Worm (Caenorhabditis elegans) whole organism, young adult: ENCODE data around the gene gcy-32.
A peak's percentile ranks its signal among the peaks of the same experiment; 100 is the strongest.

Experiments
- B0261.1 ChIP-seq: sonication (generic microtip); optimal IDR thresholded peaks from 2 replicates; lab custom pipeline; 2016; ENCODE audit warnings: mild to moderate bottlenecking, missing genetic modification characterization, moderate library complexity, missing compliant biosample characterization
- B0336.3 ChIP-seq: fragments of 200-800 bp; sonication (Bioruptor generic); IDR thresholded peaks from 2 replicates; pipeline ENCODE4 v1.3.6; 2022; ENCODE audit warnings: missing genetic modification characterization, missing compliant biosample characterization
- F10E7.11 ChIP-seq: sonication (generic microtip); optimal IDR thresholded peaks from 2 replicates; lab custom pipeline; 2017; ENCODE audit warnings: mild to moderate bottlenecking, missing genetic modification characterization, moderate library complexity, missing compliant biosample characterization
- F22D6.2 ChIP-seq: sonication (generic microtip); optimal IDR thresholded peaks from 2 replicates; lab custom pipeline; 2016; ENCODE audit warnings: mild to moderate bottlenecking, missing genetic modification characterization, missing compliant biosample characterization
- F23B12.7 ChIP-seq: sonication (generic microtip); optimal IDR thresholded peaks from 2 replicates; lab custom pipeline; 2017; ENCODE audit warnings: missing genetic modification characterization, mild to moderate bottlenecking, missing compliant biosample characterization, antibody characterized with exemption, moderate library complexity; ENCODE audit not compliant: insufficient read depth
- F33H1.4 ChIP-seq: fragments of 200-800 bp; sonication (Bioruptor generic); IDR thresholded peaks from 2 replicates; pipeline ENCODE4 v1.3.6; 2022; ENCODE audit warnings: missing genetic modification reagents, missing genetic modification characterization, missing compliant biosample characterization
- F37B4.10 ChIP-seq: fragments of 200-800 bp; sonication (Bioruptor generic); IDR thresholded peaks from 2 replicates; pipeline ENCODE4 v1.3.6; 2022; ENCODE audit warnings: missing genetic modification characterization, missing compliant biosample characterization
- F52B5.7 ChIP-seq: sonication (generic microtip); optimal IDR thresholded peaks from 2 replicates; lab custom pipeline; 2016; ENCODE audit warnings: mild to moderate bottlenecking, missing genetic modification characterization, missing compliant biosample characterization
- F57C9.4 ChIP-seq: sonication (generic microtip); optimal IDR thresholded peaks from 2 replicates; lab custom pipeline; 2017; ENCODE audit warnings: mild to moderate bottlenecking, missing genetic modification characterization, missing compliant biosample characterization
- K11D2.4 ChIP-seq: fragments of 200-800 bp; sonication (Bioruptor generic); IDR thresholded peaks from 2 replicates; pipeline ENCODE4 v1.3.6; 2022; ENCODE audit warnings: missing genetic modification reagents, missing genetic modification characterization, missing compliant biosample characterization
- T26A5.8 ChIP-seq: sonication (generic microtip); optimal IDR thresholded peaks from 2 replicates; lab custom pipeline; 2016; ENCODE audit warnings: missing genetic modification characterization, missing compliant biosample characterization
- Y53G8AR.9 ChIP-seq: fragments of 200-800 bp; sonication (Bioruptor generic); conservative IDR thresholded peaks from 2 replicates; pipeline ENCODE4 v1.3.6; 2022; ENCODE audit warnings: missing genetic modification reagents, missing genetic modification characterization, missing compliant biosample characterization
- Y56A3A.18 ChIP-seq: fragments of 200-800 bp; sonication (Bioruptor generic); IDR thresholded peaks from 2 replicates; pipeline ENCODE4 v1.3.6; 2022; ENCODE audit warnings: missing genetic modification reagents, missing genetic modification characterization, missing compliant biosample characterization
- Y67H2A.10 ChIP-seq: fragments of 200-800 bp; sonication (Bioruptor generic); conservative IDR thresholded peaks from 2 replicates; pipeline ENCODE4 v1.3.6; 2022; ENCODE audit warnings: missing genetic modification reagents, missing genetic modification characterization, missing compliant biosample characterization
- aptf-3 ChIP-seq: fragments of 200-800 bp; sonication (Bioruptor generic); IDR thresholded peaks from 2 replicates; pipeline ENCODE4 v1.3.6; 2022; ENCODE audit warnings: missing genetic modification characterization, missing compliant biosample characterization
- atf-7 ChIP-seq: sonication (generic microtip); optimal IDR thresholded peaks from 2 replicates; lab custom pipeline; 2017; ENCODE audit warnings: mild to moderate bottlenecking, missing genetic modification characterization, missing compliant biosample characterization
- attf-3 ChIP-seq: fragments of 200-800 bp; sonication (Bioruptor generic); conservative IDR thresholded peaks from 2 replicates; pipeline ENCODE4 v1.3.6; 2022; ENCODE audit warnings: missing genetic modification reagents, missing genetic modification characterization, missing compliant biosample characterization
- cebp-1 ChIP-seq, 2 experiments: fragments of 200-800 bp in 1 of 2; sonication (Bioruptor generic) in 1 of 2; sonication (generic microtip) in 1 of 2; IDR thresholded peaks in 1 of 2; optimal IDR thresholded peaks in 1 of 2; 2 replicates each; pipeline versions ENCODE4 v1.3.6 to Lab custom; 2017 to 2022; ENCODE audit warnings: missing compliant biosample characterization in 2 of 2, missing genetic modification characterization in 2 of 2, mild to moderate bottlenecking in 1 of 2, missing genetic modification reagents in 1 of 2, moderate library complexity in 1 of 2
- ceh-100 ChIP-seq: fragments of 200-800 bp; sonication (Bioruptor generic); IDR thresholded peaks from 2 replicates; pipeline ENCODE4 v1.3.6; 2022; ENCODE audit warnings: missing genetic modification reagents, missing genetic modification characterization, missing compliant biosample characterization
- ceh-27 ChIP-seq: fragments of 200-800 bp; sonication (Bioruptor generic); optimal IDR thresholded peaks from 2 replicates; lab custom pipeline; 2018; ENCODE audit warnings: mild to moderate bottlenecking, missing genetic modification characterization, moderate library complexity, missing compliant biosample characterization
- ceh-40 ChIP-seq: fragments of 200-800 bp; sonication (Bioruptor generic); IDR thresholded peaks from 2 replicates; pipeline ENCODE4 v1.3.6; 2022; ENCODE audit warnings: missing genetic modification characterization, missing compliant biosample characterization
- ceh-58 ChIP-seq: fragments of 200-800 bp; sonication (Bioruptor generic); IDR thresholded peaks from 2 replicates; pipeline ENCODE4 v1.3.6; 2022; ENCODE audit warnings: missing genetic modification characterization, missing compliant biosample characterization
- die-1 ChIP-seq: sonication (generic microtip); optimal IDR thresholded peaks from 2 replicates; lab custom pipeline; 2016; ENCODE audit warnings: missing genotype, mild to moderate bottlenecking, missing genetic modification characterization, missing compliant biosample characterization
- dpl-1 ChIP-seq: fragments of 150-350 bp; optimal IDR thresholded peaks from 2 replicates; lab custom pipeline; 2014; ENCODE audit warnings: missing biosample characterization, missing genetic modification reagents, missing genetic modification characterization
- egl-44 ChIP-seq: fragments of 200-800 bp; sonication (Bioruptor generic); IDR thresholded peaks from 2 replicates; pipeline ENCODE4 v1.3.6; 2022; ENCODE audit warnings: missing genetic modification reagents, missing genetic modification characterization, missing compliant biosample characterization
- him-1 ChIP-seq: sonication (generic microtip); optimal IDR thresholded peaks from 2 replicates; lab custom pipeline; 2016; ENCODE audit warnings: missing genotype, missing genetic modification reagents, missing genetic modification characterization, missing compliant biosample characterization
- hlh-12 ChIP-seq: sonication (generic microtip); optimal IDR thresholded peaks from 2 replicates; lab custom pipeline; 2016; ENCODE audit warnings: missing genetic modification characterization, missing compliant biosample characterization
- hsf-1 ChIP-seq: fragments of 200-800 bp; sonication (Bioruptor generic); IDR thresholded peaks from 2 replicates; pipeline ENCODE4 v1.3.6; 2022; ENCODE audit warnings: missing genetic modification reagents, missing genetic modification characterization, missing compliant biosample characterization
- lag-1 ChIP-seq: fragments of 200-800 bp; sonication (Bioruptor generic); IDR thresholded peaks from 2 replicates; pipeline ENCODE4 v1.3.6; 2022; ENCODE audit warnings: missing genetic modification reagents, missing genetic modification characterization, missing compliant biosample characterization
- lin-40 ChIP-seq: sonication (generic microtip); optimal IDR thresholded peaks from 2 replicates; lab custom pipeline; 2016; ENCODE audit warnings: missing genetic modification characterization, mild to moderate bottlenecking, missing compliant biosample characterization, missing genotype, missing genetic modification reagents
- madf-10 ChIP-seq: sonication (generic microtip); optimal IDR thresholded peaks from 2 replicates; lab custom pipeline; 2016; ENCODE audit warnings: mild to moderate bottlenecking, missing genetic modification characterization, missing compliant biosample characterization
- madf-8 ChIP-seq: fragments of 200-800 bp; sonication (Bioruptor generic); conservative IDR thresholded peaks from 2 replicates; pipeline ENCODE4 v1.3.6; 2022; ENCODE audit warnings: missing genetic modification reagents, missing genetic modification characterization, missing compliant biosample characterization
- mcd-1 ChIP-seq: fragments of 200-800 bp; sonication (Bioruptor generic); IDR thresholded peaks from 2 replicates; pipeline ENCODE4 v1.3.6; 2022; ENCODE audit warnings: missing genetic modification reagents, missing genetic modification characterization, missing compliant biosample characterization
- mel-28 ChIP-seq: sonication (generic microtip); optimal IDR thresholded peaks from 2 replicates; lab custom pipeline; 2016; ENCODE audit warnings: borderline replicate concordance, mild to moderate bottlenecking, missing genetic modification characterization, missing compliant biosample characterization
- nhr-120 ChIP-seq: fragments of 200-800 bp; sonication (Bioruptor generic); IDR thresholded peaks from 2 replicates; pipeline ENCODE4 v1.3.6; 2022; ENCODE audit warnings: missing genetic modification characterization, missing compliant biosample characterization
- nhr-27 ChIP-seq: fragments of 200-800 bp; sonication (Bioruptor generic); optimal IDR thresholded peaks from 2 replicates; lab custom pipeline; 2018; ENCODE audit warnings: mild to moderate bottlenecking, missing genetic modification characterization, moderate library complexity, missing compliant biosample characterization
- rcor-1 ChIP-seq: fragments of 200-800 bp; sonication (Bioruptor generic); IDR thresholded peaks from 2 replicates; pipeline ENCODE4 v1.3.6; 2022; ENCODE audit warnings: missing genetic modification reagents, missing genetic modification characterization, missing compliant biosample characterization
- snpc-4 ChIP-seq, 5 experiments: fragments of 150-350 bp in 1 of 5; sonication (generic microtip) in 4 of 5; optimal IDR thresholded peaks; 2 replicates each; lab custom pipeline; 2014 to 2018; ENCODE audit warnings: missing genetic modification characterization in 5 of 5, missing biosample characterization in 3 of 5, antibody characterized with exemption in 2 of 5, mild to moderate bottlenecking in 2 of 5, missing compliant biosample characterization in 2 of 5, missing genotype in 2 of 5, moderate library complexity in 2 of 5, missing genetic modification reagents in 1 of 5
- sptf-2 ChIP-seq: fragments of 200-800 bp; sonication (Bioruptor generic); optimal IDR thresholded peaks from 2 replicates; lab custom pipeline; 2018; ENCODE audit warnings: mild to moderate bottlenecking, missing genetic modification characterization, missing compliant biosample characterization
- tbx-9 ChIP-seq: sonication (generic microtip); optimal IDR thresholded peaks from 2 replicates; lab custom pipeline; 2016; ENCODE audit warnings: borderline replicate concordance, missing genetic modification characterization, inconsistent platforms, missing compliant biosample characterization
- tlf-1 ChIP-seq: fragments of 200-800 bp; sonication (Bioruptor generic); optimal IDR thresholded peaks from 2 replicates; lab custom pipeline; 2018; ENCODE audit warnings: mild to moderate bottlenecking, missing genetic modification characterization, missing compliant biosample characterization
- unc-62 ChIP-seq: fragments of 150-350 bp; optimal IDR thresholded peaks from 2 replicates; lab custom pipeline; 2014; ENCODE audit warnings: missing biosample characterization, missing genetic modification reagents, missing genetic modification characterization
- zfh-2 ChIP-seq: fragments of 200-800 bp; sonication (Bioruptor generic); conservative IDR thresholded peaks from 2 replicates; pipeline ENCODE4 v1.3.6; 2022; ENCODE audit warnings: missing genetic modification reagents, missing genetic modification characterization, missing compliant biosample characterization
- zim-3 ChIP-seq: sonication (generic microtip); optimal IDR thresholded peaks from 2 replicates; lab custom pipeline; 2017; ENCODE audit warnings: mild to moderate bottlenecking, missing genetic modification characterization, moderate library complexity, missing compliant biosample characterization
- ztf-18 ChIP-seq: sonication (generic microtip); optimal IDR thresholded peaks from 2 replicates; lab custom pipeline; 2016; ENCODE audit warnings: missing genotype, mild to moderate bottlenecking, missing genetic modification characterization, missing compliant biosample characterization
- ztf-26 ChIP-seq: sonication (generic microtip); optimal IDR thresholded peaks from 2 replicates; lab custom pipeline; 2017; ENCODE audit warnings: missing genetic modification characterization, missing compliant biosample characterization
- ztf-3 ChIP-seq: fragments of 200-800 bp; sonication (Bioruptor generic); optimal IDR thresholded peaks from 2 replicates; lab custom pipeline; 2018; ENCODE audit warnings: mild to moderate bottlenecking, missing genetic modification characterization, missing compliant biosample characterization
- ztf-6 ChIP-seq: fragments of 200-800 bp; sonication (Bioruptor generic); IDR thresholded peaks from 2 replicates; pipeline ENCODE4 v1.3.6; 2022; ENCODE audit warnings: missing genetic modification reagents, missing genetic modification characterization, missing compliant biosample characterization

The gcy-32 gene

ce11 chrV:13961927-13962419 lies 46.7 kb upstream of the gcy-32 start, which contains the start of the genes algn-13 and R10D12.13 (continued):
- TF ChIP-seq F33H1.4 (GFP tag; lab: Robert Waterston, UW) (peak; percentile 59), Y53G8AR.9 (GFP tag; lab: Robert Waterston, UW) (no peak), atf-7 (no peak), F52B5.7 (no peak), rcor-1 (peak; percentile 57; the same call in 1 of the 2 replicates), lag-1 (no peak), madf-8 (peak; percentile 76), ztf-26 (tag; lab: Kevin White, UChicago) (no peak), F37B4.10 (GFP tag; lab: Robert Waterston, UW) (no peak), mel-28 (no peak), ztf-3 (GFP tag; lab: Kevin White, UChicago) (no peak), tbx-9 (tag; lab: Kevin White, UChicago) (no peak), F22D6.2 (no peak), dpl-1 (GFP tag; lab: Kevin White, UChicago) (peak; percentile 51), F57C9.4 (tag; lab: Kevin White, UChicago) (no peak), aptf-3 (no peak), ceh-40 (GFP tag; lab: Robert Waterston, UW) (no peak), mcd-1 (GFP tag; lab: Robert Waterston, UW) (peak; percentile 75), egl-44 (GFP tag; lab: Robert Waterston, UW) (no peak), unc-62 (GFP tag; lab: Kevin White, UChicago) (no peak), attf-3 (GFP tag; lab: Robert Waterston, UW) (0 out of 2 replicates have a peak, but pooled peaks have one; percentile 21), F10E7.11 (tag; lab: Kevin White, UChicago) (no peak), T26A5.8 (tag; lab: Kevin White, UChicago) (no peak), madf-10 (no peak), zfh-2 (GFP tag; lab: Robert Waterston, UW) (no peak), hlh-12 (no peak), ceh-27 (GFP tag; lab: Kevin White, UChicago) (peak; percentile 16), Y56A3A.18 (GFP tag; lab: Robert Waterston, UW) (no peak), nhr-120 (GFP tag; lab: Robert Waterston, UW) (no peak), cebp-1 (GFP tag; IDR thresholded peaks at IDR 0.05; lab: Robert Waterston, UW) (no peak), cebp-1 (tag; optimal IDR thresholded peaks at IDR 0.05; lab: Kevin White, UChicago) (peak; percentile 65), zim-3 (tag; lab: Kevin White, UChicago) (no peak), ztf-18 (tag; lab: Kevin White, UChicago) (peak; percentile 37), tlf-1 (GFP tag; lab: Kevin White, UChicago) (peak; percentile 41), lin-40 (tag; lab: Kevin White, UChicago) (no peak), K11D2.4 (GFP tag; lab: Robert Waterston, UW) (no peak), him-1 (tag; lab: Kevin White, UChicago) (no peak), B0336.3 (peak; percentile 68), ceh-100 (GFP tag; lab: Robert Waterston, UW) (peak; percentile 76), B0261.1 (tag; lab: Kevin White, UChicago) (no peak), ceh-58 (GFP tag; lab: Robert Waterston, UW) (no peak), hsf-1 (peak; percentile 49; the same call in 1 of the 2 replicates), Y67H2A.10 (no peak), ztf-6 (GFP tag; lab: Robert Waterston, UW) (no peak), nhr-27 (no peak), F23B12.7 (peak; percentile 31), sptf-2 (GFP tag; lab: Kevin White, UChicago) (no peak), snpc-4 (GFP tag; optimal IDR thresholded peaks at IDR 0.05; lab: Kevin White, UChicago) (peak; percentile 65), snpc-4 (tag; optimal IDR thresholded peaks at IDR 0.05; lab: Kevin White, UChicago) (peak in 3 of 4 experiments; percentile 54 to 84 (median 57)), die-1 (tag; lab: Kevin White, UChicago) (no peak)
